Worm (Caenorhabditis elegans): ENCODE results near the gene F53F4.17.

Gene F53F4.17

ce11 chrV:13608486-13608885 lies 20.5 kb downstream of the F53F4.17 start:
- TF ChIP-seq sma-9 (GFP tag; optimal IDR thresholded peaks at IDR 0.05): peak; percentile 44
- no peak for TF ChIP-seq sma-9 (tag; optimal IDR thresholded peaks at IDR 0.05)
- no peak for TF ChIP-seq alr-1 (tag; optimal IDR thresholded peaks at IDR 0.05)
- peak; percentile 60 for TF ChIP-seq sma-3 (GFP tag; optimal IDR thresholded peaks at IDR 0.05)
- TF ChIP-seq nhr-25 (tag; optimal IDR thresholded peaks at IDR 0.05): peak; percentile 36
- peak; percentile 15 for TF ChIP-seq crh-2 (tag; optimal IDR thresholded peaks at IDR 0.05)
- TF ChIP-seq F13H6.1 (tag; optimal IDR thresholded peaks at IDR 0.05): no peak
- peak; percentile 90 for TF ChIP-seq blmp-1 (tag; optimal IDR thresholded peaks at IDR 0.05; ENCODE audit: insufficient read depth)
- TF ChIP-seq skn-1 (tag; optimal IDR thresholded peaks at IDR 0.05): no peak

ce11 chrV:13609806-13610205 lies 21.8 kb downstream of the F53F4.17 start:
- TF ChIP-seq nhr-21 (tag; optimal IDR thresholded peaks at IDR 0.05) (peak; percentile 20), sem-4 (tag; optimal IDR thresholded peaks at IDR 0.05) (no peak)

ce11 chrV:13611782-13612181 lies 23.8 kb downstream of the F53F4.17 start, which contains the start of gene spig-9:
TSS of gene spig-9 (minus strand) at chrV:13611882.
- TF ChIP-seq unc-39 (tag; optimal IDR thresholded peaks at IDR 0.05) (no peak), mdl-1 (tag; optimal IDR thresholded peaks at IDR 0.05) (no peak), R02D3.7 (tag; optimal IDR thresholded peaks at IDR 0.05) (no peak)

- TF ChIP-seq lin-13 (GFP tag; optimal IDR thresholded peaks at IDR 0.05) (no peak), unc-62 (GFP tag; optimal IDR thresholded peaks at IDR 0.05) (no peak), elt-1 (tag; optimal IDR thresholded peaks at IDR 0.05) (no peak), unc-55 (GFP tag; optimal IDR thresholded peaks at IDR 0.05) (no peak)
Observed at ce11 chrV:13613870-13614269, 25.9 kb downstream of the F53F4.17 start, which contains the start of gene F53F4.7. TSS of gene F53F4.7 (minus strand) at chrV:13613970.

- TF ChIP-seq ceh-16 (tag; optimal IDR thresholded peaks at IDR 0.05) (no peak), mdl-1 (tag; optimal IDR thresholded peaks at IDR 0.05) (no peak), nhr-25 (tag; optimal IDR thresholded peaks at IDR 0.05) (no peak), blmp-1 (tag; optimal IDR thresholded peaks at IDR 0.05; ENCODE audit: insufficient read depth) (no peak), fos-1 (tag; optimal IDR thresholded peaks at IDR 0.05) (no peak), dmd-4 (tag; optimal IDR thresholded peaks at IDR 0.05) (no peak), aly-2 (tag; optimal IDR thresholded peaks at IDR 0.05) (no peak), lsy-2 (tag; optimal IDR thresholded peaks at IDR 0.05) (no peak), ama-1 (optimal IDR thresholded peaks at IDR 0.05) (no peak), nhr-12 (tag; optimal IDR thresholded peaks at IDR 0.05) (no peak), ztf-4 (tag; optimal IDR thresholded peaks at IDR 0.05) (no peak)
Observed at ce11 chrV:13619752-13620151, 31.8 kb downstream of the F53F4.17 start, which contains the start of gene srd-11. TSS of gene srd-11 (minus strand) at chrV:13619852.

ce11 chrV:13620676-13621075 lies 32.7 kb downstream of the F53F4.17 start, which contains the start of gene F53F4.15:
TSS of gene F53F4.15 (plus strand) at chrV:13620976.
- no peak for TF ChIP-seq nhr-6 (tag; optimal IDR thresholded peaks at IDR 0.05)
- TF ChIP-seq nhr-12 (tag; optimal IDR thresholded peaks at IDR 0.05): no peak
- no peak for TF ChIP-seq unc-55 (GFP tag; optimal IDR thresholded peaks at IDR 0.05)
- TF ChIP-seq ztf-4 (tag; optimal IDR thresholded peaks at IDR 0.05): no peak
- TF ChIP-seq unc-62 (GFP tag; optimal IDR thresholded peaks at IDR 0.05): no peak
- no peak for TF ChIP-seq nhr-21 (tag; optimal IDR thresholded peaks at IDR 0.05)
- TF ChIP-seq elt-3 (tag; optimal IDR thresholded peaks at IDR 0.05): no peak
- TF ChIP-seq nhr-10 (tag; optimal IDR thresholded peaks at IDR 0.05): no peak
- no peak for TF ChIP-seq nhr-77 (tag; optimal IDR thresholded peaks at IDR 0.05)
- no peak for TF ChIP-seq blmp-1 (tag; optimal IDR thresholded peaks at IDR 0.05; ENCODE audit: insufficient read depth)

ce11 chrV:13621720-13622119 lies 33.7 kb downstream of the F53F4.17 start, which contains the start of gene F53F4.16:
TSS of gene F53F4.16 (minus strand) at chrV:13621820.
- TF ChIP-seq ztf-11 (tag; optimal IDR thresholded peaks at IDR 0.05): no peak

Data from whole organism, L2 larva.